Fruit fly (Drosophila melanogaster): Measurements from ENCODE around the gene Bin1.

Gene Bin1

DNA sequence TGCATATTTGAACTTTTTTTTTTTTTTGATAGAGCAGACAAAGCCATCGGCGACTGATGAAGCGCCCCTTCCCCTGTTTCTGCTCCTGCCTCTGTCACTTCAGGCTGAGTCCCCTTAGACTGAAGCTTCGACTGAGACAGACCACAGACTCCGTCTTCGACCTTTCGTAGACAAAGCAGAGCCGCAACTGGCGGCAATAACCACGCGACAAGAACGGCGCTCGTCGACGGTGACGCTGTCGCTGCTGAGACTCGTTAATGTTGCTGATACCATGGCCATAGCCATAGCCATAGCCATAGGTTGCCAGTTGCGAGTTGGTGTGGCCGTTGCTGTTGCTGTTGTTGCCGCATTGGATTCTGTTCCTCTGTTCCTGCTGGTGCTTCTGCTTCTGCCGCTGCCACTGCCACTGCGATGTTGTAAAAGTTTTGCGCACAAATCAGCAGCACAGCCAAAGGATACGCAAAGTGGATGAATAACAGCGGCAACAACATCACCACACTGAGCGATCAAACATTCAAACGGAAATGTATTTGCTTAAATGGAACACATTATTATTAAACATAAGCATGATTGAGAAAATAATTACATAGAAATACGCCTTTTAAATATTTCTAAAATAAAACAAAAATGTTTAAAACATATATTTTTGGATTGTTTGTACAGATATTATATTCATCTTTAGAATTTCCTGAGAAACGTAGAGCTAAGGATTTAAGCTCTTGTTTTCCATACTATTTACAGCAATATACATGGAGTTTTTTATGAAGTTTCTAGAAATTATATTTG lies 34.1 kb upstream of the Bin1 start (continued):
- TF ChIP-seq wek (GFP tag; optimal IDR thresholded peaks at IDR 0.05) (no peak), esg (GFP tag; conservative IDR thresholded peaks at IDR 0.05) (no peak; the same call in 1 of the 2 replicates), CG11093 (GFP tag; IDR thresholded peaks at IDR 0.05) (no peak), CG7839 (tag; optimal IDR thresholded peaks at IDR 0.05) (peak; percentile 70), Hand (GFP tag; optimal IDR thresholded peaks at IDR 0.05) (no peak), Lpt (GFP tag; optimal IDR thresholded peaks at IDR 0.05) (no peak), ken (GFP tag; IDR thresholded peaks at IDR 0.05) (no peak), CG17612 (GFP tag; IDR thresholded peaks at IDR 0.05) (no peak), onecut (GFP tag; IDR thresholded peaks at IDR 0.05) (peak; percentile 22; the same call in 1 of the 2 replicates), fd3F (GFP tag; optimal IDR thresholded peaks at IDR 0.05) (no peak), pan (optimal IDR thresholded peaks at IDR 0.05) (no peak), pan (GFP tag; optimal IDR thresholded peaks at IDR 0.05 in 1 of 2, IDR thresholded peaks at IDR 0.05 in 1 of 2) (no peak), CG10321 (GFP tag; IDR thresholded peaks at IDR 0.05) (no peak), CG16863 (GFP tag; optimal IDR thresholded peaks at IDR 0.05) (peak; percentile 13), az2 (GFP tag; optimal IDR thresholded peaks at IDR 0.05) (no peak), CG14050 (GFP tag; IDR thresholded peaks at IDR 0.05) (no peak), CG4730 (GFP tag; IDR thresholded peaks at IDR 0.05) (no peak), YL-1 (GFP tag; optimal IDR thresholded peaks at IDR 0.05) (no peak), stc (GFP tag; IDR thresholded peaks at IDR 0.05) (0 out of 2 replicates have a peak, but pooled peaks have one; percentile 6), br (optimal IDR thresholded peaks at IDR 0.05) (no peak), CG10959 (GFP tag; IDR thresholded peaks at IDR 0.05) (peak; percentile 44; the same call in 1 of the 2 replicates), amos (GFP tag; IDR thresholded peaks at IDR 0.05; ENCODE audit: partially characterized antibody) (no peak; the same call in 1 of the 2 replicates), hkb (optimal IDR thresholded peaks at IDR 0.05) (no peak), hkb (GFP tag; IDR thresholded peaks at IDR 0.05) (peak; percentile 9; the same call in 1 of the 2 replicates), ap (GFP tag; IDR thresholded peaks at IDR 0.05) (no peak), org-1 (GFP tag; optimal IDR thresholded peaks at IDR 0.05) (peak; percentile 39), fd96Cb (tag; optimal IDR thresholded peaks at IDR 0.05) (peak; percentile 46), CG9876 (GFP tag; optimal IDR thresholded peaks at IDR 0.05) (no peak), tx (GFP tag; optimal IDR thresholded peaks at IDR 0.05) (no peak), CG33557 (GFP tag; optimal IDR thresholded peaks at IDR 0.05) (no peak), tna (GFP tag; IDR thresholded peaks at IDR 0.05; ENCODE audit: partially characterized antibody) (no peak), CG10209 (GFP tag; optimal IDR thresholded peaks at IDR 0.05) (no peak), CG1233 (GFP tag; optimal IDR thresholded peaks at IDR 0.05) (peak; percentile 46), C15 (GFP tag; IDR thresholded peaks at IDR 0.05) (no peak), lbe (GFP tag; optimal IDR thresholded peaks at IDR 0.05) (no peak), ewg (GFP tag; optimal IDR thresholded peaks at IDR 0.05) (no peak), rib (GFP tag; IDR thresholded peaks at IDR 0.05) (no peak), Deaf1 (tag; optimal IDR thresholded peaks at IDR 0.05) (peak; percentile 82), Max (GFP tag; optimal IDR thresholded peaks at IDR 0.05) (no peak), CG8478 (optimal IDR thresholded peaks at IDR 0.05) (no peak), CG15601 (tag; optimal IDR thresholded peaks at IDR 0.05) (no peak), unpg (GFP tag; optimal IDR thresholded peaks at IDR 0.05) (peak; percentile 27), Nf-YB (GFP tag; optimal IDR thresholded peaks at IDR 0.05) (no peak), hbn (GFP tag; IDR thresholded peaks at IDR 0.05; ENCODE audit: partially characterized antibody) (no peak), Hmr (GFP tag; optimal IDR thresholded peaks at IDR 0.05) (peak; percentile 42), row (GFP tag; IDR thresholded peaks at IDR 0.05) (no peak; the same call in 1 of the 3 replicates), kni (GFP tag; optimal IDR thresholded peaks at IDR 0.05) (peak; percentile 67), BEAF-32 (GFP tag; optimal IDR thresholded peaks at IDR 0.05) (no peak), zen2 (GFP tag; IDR thresholded peaks at IDR 0.05; ENCODE audit: partially characterized antibody) (no peak)
